Fruit fly (Drosophila melanogaster): ENCODE data around the gene Sk1.

Sk1 gene

DNA sequence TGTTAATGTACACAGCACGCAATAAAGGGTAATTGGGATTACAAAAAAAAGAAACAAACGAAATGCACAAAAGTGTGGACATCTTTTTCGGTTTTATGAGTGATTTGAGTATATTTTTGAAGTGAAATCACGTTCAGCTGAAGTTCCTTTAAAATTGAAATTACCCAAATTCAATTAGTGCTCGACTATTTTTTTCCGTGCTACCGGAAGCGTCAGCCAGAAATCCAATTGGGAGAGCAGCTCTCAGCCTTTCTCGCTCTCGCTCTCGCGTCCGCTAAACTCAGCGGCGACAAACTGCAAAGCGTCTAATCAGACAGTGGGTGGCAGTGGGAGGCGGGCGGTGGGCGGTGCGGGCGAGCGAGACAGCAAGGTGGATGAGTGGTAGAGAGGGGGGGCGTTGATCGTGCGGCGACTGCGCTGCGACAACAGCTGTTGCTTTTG is 19.0 kb upstream of the Sk1 start (continued):
- TF ChIP-seq woc (GFP tag; optimal IDR thresholded peaks at IDR 0.05), result peak; percentile 79
- TF ChIP-seq psq (GFP tag; optimal IDR thresholded peaks at IDR 0.05), result peak; percentile 87
- peak; percentile 35 for TF ChIP-seq GATAd (GFP tag; optimal IDR thresholded peaks at IDR 0.05)
- peak; percentile 68 for TF ChIP-seq CG9705 (GFP tag; optimal IDR thresholded peaks at IDR 0.05)
- TF ChIP-seq foxo (GFP tag; optimal IDR thresholded peaks at IDR 0.05), result peak; percentile 71 to 95
- TF ChIP-seq tai (GFP tag; optimal IDR thresholded peaks at IDR 0.05), result peak; percentile 85
- peak; percentile 61 for TF ChIP-seq Mio (GFP tag; optimal IDR thresholded peaks at IDR 0.05)
- no peak for TF ChIP-seq Vsx2 (GFP tag; optimal IDR thresholded peaks at IDR 0.05; ENCODE audit: partially characterized antibody)

DNA sequence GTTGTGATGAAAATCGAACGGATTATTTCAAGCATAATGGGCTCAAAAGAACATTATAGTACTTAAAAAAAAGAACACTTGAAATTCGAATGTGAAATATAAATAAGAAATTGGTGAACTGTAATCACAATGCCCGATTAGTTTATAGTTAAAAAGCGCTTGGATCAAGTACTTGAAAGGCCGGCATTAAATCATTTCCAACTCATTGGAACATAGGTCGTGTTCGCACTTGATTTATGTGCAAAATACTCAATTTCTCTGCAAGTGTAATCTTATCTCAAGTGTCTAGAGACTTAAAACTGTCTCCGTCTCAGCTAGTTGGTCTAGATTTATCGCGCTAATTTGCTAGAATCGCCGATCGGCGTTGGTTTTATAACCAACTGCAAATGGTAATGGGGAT is 17.8 kb upstream of the Sk1 start:
- no peak for TF ChIP-seq N (GFP tag; optimal IDR thresholded peaks at IDR 0.05)
- TF ChIP-seq OdsH (GFP tag; optimal IDR thresholded peaks at IDR 0.05), result no peak
- TF ChIP-seq GATAd (GFP tag; optimal IDR thresholded peaks at IDR 0.05), result no peak
- TF ChIP-seq Sp1 (GFP tag; optimal IDR thresholded peaks at IDR 0.05), result no peak
- no peak for TF ChIP-seq sage (GFP tag; optimal IDR thresholded peaks at IDR 0.05)
- TF ChIP-seq Hr83 (GFP tag; optimal IDR thresholded peaks at IDR 0.05; ENCODE audit: poor library complexity, severe bottlenecking), result no peak
- no peak for TF ChIP-seq woc (GFP tag; optimal IDR thresholded peaks at IDR 0.05)
- TF ChIP-seq psq (GFP tag; optimal IDR thresholded peaks at IDR 0.05), result no peak
- TF ChIP-seq usp (GFP tag; optimal IDR thresholded peaks at IDR 0.05), result no peak
- no peak for TF ChIP-seq Vsx2 (GFP tag; optimal IDR thresholded peaks at IDR 0.05; ENCODE audit: partially characterized antibody)
- no peak for TF ChIP-seq Mio (GFP tag; optimal IDR thresholded peaks at IDR 0.05)
- no peak for TF ChIP-seq br (GFP tag; optimal IDR thresholded peaks at IDR 0.05)
- no peak for TF ChIP-seq Dif (GFP tag; optimal IDR thresholded peaks at IDR 0.05; ENCODE audit: partially characterized antibody)
- no peak for TF ChIP-seq foxo (GFP tag; optimal IDR thresholded peaks at IDR 0.05)
- no peak for TF ChIP-seq tai (GFP tag; optimal IDR thresholded peaks at IDR 0.05)
- TF ChIP-seq Abd-B (GFP tag; optimal IDR thresholded peaks at IDR 0.05), result no peak
- TF ChIP-seq CG32264 (GFP tag; optimal IDR thresholded peaks at IDR 0.05), result no peak
- no peak for TF ChIP-seq Hr78 (GFP tag; optimal IDR thresholded peaks at IDR 0.05)

DNA sequence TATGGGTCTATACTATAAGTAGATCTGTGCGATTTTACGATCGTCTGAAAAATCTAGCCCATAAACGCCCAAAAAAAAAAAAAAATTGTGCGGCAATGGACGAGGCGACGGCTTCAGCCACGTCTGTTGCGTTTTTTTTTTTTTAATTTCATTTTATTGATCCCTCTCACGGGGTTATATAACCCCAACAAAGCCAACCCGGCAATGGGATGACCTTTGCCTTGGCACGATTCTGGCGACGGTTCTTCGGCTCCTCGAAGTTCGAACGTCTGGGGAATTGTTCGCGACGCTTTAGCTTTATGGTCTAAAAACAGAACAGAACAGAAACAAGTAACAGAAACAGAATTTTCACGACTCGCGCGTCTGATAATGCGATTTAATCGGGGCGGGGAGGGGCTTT is 16.9 kb upstream of the Sk1 start:
- TF ChIP-seq foxo (GFP tag; optimal IDR thresholded peaks at IDR 0.05), result no peak
- TF ChIP-seq h (GFP tag; optimal IDR thresholded peaks at IDR 0.05), result peak; percentile 0

DNA sequence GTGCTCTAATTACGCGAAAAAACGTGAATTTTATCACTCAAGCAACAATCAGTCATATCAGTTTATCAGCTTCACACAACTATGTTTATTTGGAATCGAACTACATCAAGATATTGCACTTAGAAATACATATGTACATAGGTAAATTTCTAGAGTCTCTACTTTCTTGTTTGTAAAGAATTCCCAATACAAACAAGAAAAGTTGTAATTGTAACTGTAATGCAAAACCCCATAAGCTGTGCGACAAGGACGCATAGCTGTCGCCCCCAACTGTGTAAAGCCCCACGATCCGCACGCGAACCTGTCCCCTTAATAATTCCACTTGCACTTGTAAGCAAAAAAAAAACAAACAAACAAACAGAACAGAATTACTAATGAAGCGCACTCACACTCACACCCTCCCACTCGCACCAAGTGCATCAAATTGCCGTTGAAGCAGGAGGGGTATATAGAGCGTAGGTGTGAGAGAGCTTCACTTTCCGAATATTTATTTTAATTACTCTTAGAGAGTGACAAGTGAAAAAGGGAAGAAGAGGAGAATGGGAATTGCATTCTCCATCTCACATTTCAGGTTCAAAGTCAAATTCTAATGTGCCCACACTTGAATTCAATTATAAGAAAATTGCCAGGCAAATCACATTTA is 16.3 kb upstream of the Sk1 start:
- TF ChIP-seq Dfd (GFP tag; optimal IDR thresholded peaks at IDR 0.05), result no peak
- TF ChIP-seq jim (GFP tag; optimal IDR thresholded peaks at IDR 0.05), result peak; percentile 4
- TF ChIP-seq Rel (GFP tag; optimal IDR thresholded peaks at IDR 0.05), result no peak
- peak; percentile 45 for TF ChIP-seq Rel (tag; optimal IDR thresholded peaks at IDR 0.05)
- TF ChIP-seq ey (GFP tag; optimal IDR thresholded peaks at IDR 0.05), result no peak

DNA sequence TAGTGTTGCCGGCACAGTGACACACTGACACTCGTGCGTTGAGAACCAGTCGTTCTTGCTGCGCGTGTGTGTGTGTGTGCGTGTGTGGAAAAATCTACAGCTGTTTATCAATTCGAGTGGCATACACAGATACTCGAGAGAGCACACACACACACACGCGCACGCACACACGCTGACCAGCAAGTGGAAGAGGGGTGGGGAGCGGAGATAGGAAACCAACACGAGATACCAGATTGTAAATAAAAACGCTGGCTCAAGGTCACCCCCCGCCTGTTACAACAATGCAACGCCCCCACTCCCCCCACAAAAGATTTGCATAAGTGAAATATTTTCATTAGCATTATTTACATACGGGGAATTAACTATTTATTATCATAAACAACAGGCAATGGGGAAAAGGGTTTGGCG is 15.1 kb upstream of the Sk1 start:
- peak; percentile 28 for TF ChIP-seq rgr (GFP tag; optimal IDR thresholded peaks at IDR 0.05)
- no peak for TF ChIP-seq woc (GFP tag; optimal IDR thresholded peaks at IDR 0.05)
- TF ChIP-seq Sp1 (GFP tag; optimal IDR thresholded peaks at IDR 0.05), result peak; percentile 42
- no peak for TF ChIP-seq CG9705 (GFP tag; optimal IDR thresholded peaks at IDR 0.05)
- TF ChIP-seq foxo (GFP tag; optimal IDR thresholded peaks at IDR 0.05), result peak in 1 of 2 experiments; percentile 25
- no peak for TF ChIP-seq lola (GFP tag; optimal IDR thresholded peaks at IDR 0.05)
- TF ChIP-seq Jra (GFP tag; optimal IDR thresholded peaks at IDR 0.05), result no peak
- no peak for TF ChIP-seq GATAd (GFP tag; optimal IDR thresholded peaks at IDR 0.05)
- TF ChIP-seq psq (GFP tag; optimal IDR thresholded peaks at IDR 0.05), result no peak
- no peak for TF ChIP-seq HLH106 (tag; optimal IDR thresholded peaks at IDR 0.05)
- no peak for TF ChIP-seq dmrt93B (GFP tag; optimal IDR thresholded peaks at IDR 0.05)
- no peak for TF ChIP-seq dl (GFP tag; optimal IDR thresholded peaks at IDR 0.05; ENCODE audit: insufficient read depth in 1 of 2, partially characterized antibody in 2 of 2)
- TF ChIP-seq ey (GFP tag; optimal IDR thresholded peaks at IDR 0.05), result no peak
- TF ChIP-seq Hr83 (GFP tag; optimal IDR thresholded peaks at IDR 0.05; ENCODE audit: poor library complexity, severe bottlenecking), result peak; percentile 19
- peak; percentile 59 for TF ChIP-seq h (GFP tag; optimal IDR thresholded peaks at IDR 0.05)
- TF ChIP-seq Hr78 (GFP tag; optimal IDR thresholded peaks at IDR 0.05), result no peak
- no peak for TF ChIP-seq N (GFP tag; optimal IDR thresholded peaks at IDR 0.05)
- no peak for TF ChIP-seq tai (GFP tag; optimal IDR thresholded peaks at IDR 0.05)
- TF ChIP-seq brk (GFP tag; optimal IDR thresholded peaks at IDR 0.05), result no peak
- TF ChIP-seq CG32264 (GFP tag; optimal IDR thresholded peaks at IDR 0.05), result no peak
- TF ChIP-seq Dfd (GFP tag; optimal IDR thresholded peaks at IDR 0.05), result no peak
- peak; percentile 22 for TF ChIP-seq OdsH (GFP tag; optimal IDR thresholded peaks at IDR 0.05)
- peak; percentile 25 for TF ChIP-seq br (GFP tag; optimal IDR thresholded peaks at IDR 0.05)
- peak; percentile 58 for TF ChIP-seq fru (GFP tag; optimal IDR thresholded peaks at IDR 0.05)
- TF ChIP-seq sv (GFP tag; optimal IDR thresholded peaks at IDR 0.05), result no peak
- no peak for TF ChIP-seq Myc (optimal IDR thresholded peaks at IDR 0.05)
- no peak for TF ChIP-seq usp (GFP tag; optimal IDR thresholded peaks at IDR 0.05)
- no peak for TF ChIP-seq pan (optimal IDR thresholded peaks at IDR 0.05)
- no peak for TF ChIP-seq Abd-B (GFP tag; optimal IDR thresholded peaks at IDR 0.05)
- no peak for TF ChIP-seq Hnf4 (GFP tag; optimal IDR thresholded peaks at IDR 0.05)
- TF ChIP-seq CrebA (GFP tag; optimal IDR thresholded peaks at IDR 0.05; ENCODE audit: borderline replicate concordance), result no peak
- TF ChIP-seq Vsx2 (GFP tag; optimal IDR thresholded peaks at IDR 0.05; ENCODE audit: partially characterized antibody), result no peak
- TF ChIP-seq Rel (GFP tag; optimal IDR thresholded peaks at IDR 0.05), result no peak
- TF ChIP-seq Rel (tag; optimal IDR thresholded peaks at IDR 0.05), result peak; percentile 56

All from whole organism, wandering third instar larva.